Fruit fly (Drosophila melanogaster) whole organism, embryonic: Measurements from ENCODE around the gene Cont.

ENCODE experiments used
- Abd-B ChIP-seq: fragments of 200-800 bp; sonication (Bioruptor generic); optimal IDR thresholded peaks from 2 replicates; lab custom pipeline; 2018; ENCODE audit warnings: missing biosample characterization, mild to moderate bottlenecking, missing genetic modification characterization, moderate library complexity
- CG10543 ChIP-seq: fragments of 200-800 bp; sonication (Bioruptor generic); optimal IDR thresholded peaks from 3 replicates; lab custom pipeline; 2017; ENCODE audit warnings: missing biosample characterization, mild to moderate bottlenecking, missing genetic modification characterization, moderate library complexity
- CG10565 ChIP-seq: fragments of 200-800 bp; sonication (Bioruptor generic); optimal IDR thresholded peaks from 3 replicates; lab custom pipeline; 2016; ENCODE audit warnings: missing biosample characterization, mild to moderate bottlenecking, missing genetic modification characterization
- CG11398 ChIP-seq: fragments of 200-800 bp; sonication (Bioruptor generic); optimal IDR thresholded peaks from 2 replicates; lab custom pipeline; 2016; ENCODE audit warnings: missing biosample characterization, missing genetic modification characterization
- CG11504 ChIP-seq: fragments of 200-800 bp; sonication (Bioruptor generic); optimal IDR thresholded peaks from 3 replicates; lab custom pipeline; 2019; ENCODE audit warnings: missing biosample characterization, mild to moderate bottlenecking, missing genetic modification characterization, moderate library complexity
- CG12769 ChIP-seq: fragments of 200-800 bp; sonication (Bioruptor generic); optimal IDR thresholded peaks from 2 replicates; lab custom pipeline; 2019; ENCODE audit warnings: missing biosample characterization, mild to moderate bottlenecking, missing genetic modification characterization, moderate library complexity
- CG14441 ChIP-seq: fragments of 200-800 bp; sonication (Bioruptor generic); IDR thresholded peaks from 2 replicates; pipeline ENCODE4 v1.3.6; 2022; ENCODE audit warnings: missing biosample characterization, missing genetic modification characterization
- CG2120 ChIP-seq: fragments of 200-800 bp; sonication (Bioruptor generic); optimal IDR thresholded peaks from 3 replicates; lab custom pipeline; 2016; ENCODE audit warnings: missing biosample characterization, missing genetic modification characterization
- CG2129 ChIP-seq: fragments of 200-800 bp; sonication (Bioruptor generic); IDR thresholded peaks from 2 replicates; pipeline ENCODE4 v1.3.6; 2022; ENCODE audit warnings: missing biosample characterization, missing genetic modification characterization; ENCODE audit not compliant: partially characterized antibody
- CG30403 ChIP-seq: fragments of 200-800 bp; sonication (Bioruptor generic); optimal IDR thresholded peaks from 3 replicates; lab custom pipeline; 2016; ENCODE audit warnings: missing biosample characterization, missing genetic modification characterization
- CG30431 ChIP-seq: fragments of 200-800 bp; sonication (Bioruptor generic); optimal IDR thresholded peaks from 2 replicates; lab custom pipeline; 2017; ENCODE audit warnings: missing biosample characterization, missing genetic modification characterization
- CG31224 ChIP-seq: fragments of 200-800 bp; sonication (Bioruptor generic); IDR thresholded peaks from 2 replicates; pipeline ENCODE4 v1.3.6; 2022; ENCODE audit warnings: missing biosample characterization, missing genetic modification characterization
- CG3838 ChIP-seq: fragments of 200-800 bp; sonication (Bioruptor generic); optimal IDR thresholded peaks from 3 replicates; lab custom pipeline; 2016; ENCODE audit warnings: missing biosample characterization, missing genetic modification characterization
- CG42726 ChIP-seq: fragments of 200-800 bp; sonication (Bioruptor generic); IDR thresholded peaks from 2 replicates; pipeline ENCODE4 v1.3.6; 2022; ENCODE audit warnings: missing biosample characterization, missing genetic modification characterization; ENCODE audit not compliant: partially characterized antibody
- CG4360 ChIP-seq: fragments of 200-800 bp; sonication (Bioruptor generic); IDR thresholded peaks from 2 replicates; pipeline ENCODE4 v1.3.6; 2022; ENCODE audit warnings: missing biosample characterization, missing genetic modification characterization
- CG43689 ChIP-seq: fragments of 200-800 bp; sonication (Bioruptor generic); IDR thresholded peaks from 2 replicates; pipeline ENCODE4 v1.3.6; 2022; ENCODE audit warnings: missing biosample characterization, missing genetic modification characterization
- CG4424 ChIP-seq: fragments of 200-800 bp; sonication (Bioruptor generic); optimal IDR thresholded peaks from 3 replicates; lab custom pipeline; 2016; ENCODE audit warnings: missing biosample characterization, missing genetic modification characterization
- CG4730 ChIP-seq: fragments of 200-800 bp; sonication (Bioruptor generic); IDR thresholded peaks from 2 replicates; pipeline ENCODE4 v1.3.6; 2022; ENCODE audit warnings: missing biosample characterization, missing genetic modification characterization
- CG5245 ChIP-seq: fragments of 200-800 bp; sonication (Bioruptor generic); optimal IDR thresholded peaks from 3 replicates; lab custom pipeline; 2016; ENCODE audit warnings: missing biosample characterization, missing genetic modification characterization
- CG6272 ChIP-seq: fragments of 200-800 bp; sonication (Bioruptor generic); IDR thresholded peaks from 2 replicates; pipeline ENCODE4 v1.3.6; 2022; ENCODE audit warnings: missing biosample characterization, missing genetic modification characterization
- CG6689 ChIP-seq: fragments of 200-800 bp; sonication (Bioruptor generic); IDR thresholded peaks from 2 replicates; pipeline ENCODE4 v1.3.6; 2022; ENCODE audit warnings: missing biosample characterization, missing genetic modification characterization
- CG7963 ChIP-seq: fragments of 200-800 bp; sonication (Bioruptor generic); IDR thresholded peaks from 3 replicates; pipeline ENCODE4 v1.3.6; 2022; ENCODE audit warnings: missing biosample characterization, missing genetic modification characterization; ENCODE audit not compliant: partially characterized antibody
- CG8290 ChIP-seq, 3 experiments: fragments of 200-800 bp; sonication (Bioruptor generic); optimal IDR thresholded peaks; 2 replicates each; lab custom pipeline; 2016 to 2019; ENCODE audit warnings: missing biosample characterization in 3 of 3, missing genetic modification characterization in 3 of 3, mild to moderate bottlenecking in 2 of 3, moderate library complexity in 1 of 3
- CG9817 ChIP-seq: fragments of 200-800 bp; sonication (Bioruptor generic); optimal IDR thresholded peaks from 2 replicates; lab custom pipeline; 2018; ENCODE audit warnings: missing biosample characterization, mild to moderate bottlenecking, missing genetic modification characterization, moderate library complexity
- CoRest ChIP-seq: fragments of 200-800 bp; sonication (Bioruptor generic); optimal IDR thresholded peaks from 3 replicates; lab custom pipeline; 2018; ENCODE audit warnings: missing biosample characterization, mild to moderate bottlenecking, missing genetic modification characterization, moderate library complexity
- Dfd ChIP-seq, 2 experiments: fragments of >200 bp; optimal IDR thresholded peaks; 2 replicates each; lab custom pipeline; 2017; ENCODE audit warnings: missing biosample characterization in 2 of 2, missing genetic modification characterization in 2 of 2
- Dp ChIP-seq: fragments of 200-800 bp; sonication (Bioruptor generic); optimal IDR thresholded peaks from 2 replicates; lab custom pipeline; 2018; ENCODE audit warnings: missing biosample characterization, mild to moderate bottlenecking, missing genetic modification characterization, moderate library complexity
- Gsc ChIP-seq: fragments of 200-800 bp; sonication (Bioruptor generic); IDR thresholded peaks from 2 replicates; pipeline ENCODE4 v1.3.6; 2022; ENCODE audit warnings: missing biosample characterization, missing genetic modification characterization
- NFAT ChIP-seq: fragments of 200-800 bp; sonication (Bioruptor generic); IDR thresholded peaks from 2 replicates; pipeline ENCODE4 v1.3.6; 2022; ENCODE audit warnings: missing biosample characterization, missing genetic modification characterization
- Pdp1 ChIP-seq, 2 experiments: fragments of 200-800 bp; sonication (Bioruptor generic); optimal IDR thresholded peaks; 3 replicates each; lab custom pipeline; 2016; ENCODE audit warnings: missing biosample characterization in 2 of 2, missing genetic modification characterization in 2 of 2, mild to moderate bottlenecking in 1 of 2, moderate library complexity in 1 of 2
- ap ChIP-seq: fragments of 200-800 bp; sonication (Bioruptor generic); IDR thresholded peaks from 2 replicates; pipeline ENCODE4 v1.3.6; 2022; ENCODE audit warnings: missing biosample characterization, missing genetic modification characterization
- ara ChIP-seq: fragments of 200-800 bp; sonication (Bioruptor generic); IDR thresholded peaks from 2 replicates; pipeline ENCODE4 v1.3.6; 2022; ENCODE audit warnings: missing biosample characterization, missing genetic modification characterization
- bsh ChIP-seq, 2 experiments: fragments of 200-800 bp; sonication (Bioruptor generic); optimal IDR thresholded peaks; 2 replicates each; lab custom pipeline; 2017 to 2018; ENCODE audit warnings: mild to moderate bottlenecking in 2 of 2, missing biosample characterization in 2 of 2, missing genetic modification characterization in 2 of 2, moderate library complexity in 1 of 2
- crp ChIP-seq, 2 experiments: fragments of 200-800 bp; sonication (Bioruptor generic); optimal IDR thresholded peaks; 2 replicates in 1 of 2; 3 replicates in 1 of 2; lab custom pipeline; 2017; ENCODE audit warnings: missing biosample characterization in 2 of 2, missing genetic modification characterization in 2 of 2, mild to moderate bottlenecking in 1 of 2, moderate library complexity in 1 of 2
- dan ChIP-seq: fragments of 200-800 bp; sonication (Bioruptor generic); IDR thresholded peaks from 2 replicates; pipeline ENCODE4 v1.3.6; 2022; ENCODE audit warnings: missing biosample characterization, missing genetic modification characterization
- en ChIP-seq: fragments of 200-800 bp; sonication (Bioruptor generic); optimal IDR thresholded peaks from 2 replicates; lab custom pipeline; 2016; ENCODE audit warnings: missing biosample characterization, missing genetic modification characterization
- grau ChIP-seq: fragments of 200-800 bp; optimal IDR thresholded peaks from 3 replicates; lab custom pipeline; 2019; ENCODE audit warnings: missing biosample characterization, mild to moderate bottlenecking, missing genetic modification characterization, moderate library complexity
- gsb-n ChIP-seq: fragments of 200-800 bp; sonication (Bioruptor generic); optimal IDR thresholded peaks from 3 replicates; lab custom pipeline; 2018; ENCODE audit warnings: missing biosample characterization, mild to moderate bottlenecking, missing genetic modification characterization
- hth ChIP-seq: fragments of >200 bp; optimal IDR thresholded peaks from 2 replicates; lab custom pipeline; 2017; ENCODE audit warnings: inconsistent platforms
- nmo ChIP-seq: fragments of 200-800 bp; sonication (Bioruptor generic); optimal IDR thresholded peaks from 2 replicates; lab custom pipeline; 2018; ENCODE audit warnings: missing biosample characterization, mild to moderate bottlenecking, missing genetic modification characterization, moderate library complexity
- onecut ChIP-seq: fragments of 200-800 bp; sonication (Bioruptor generic); IDR thresholded peaks from 2 replicates; pipeline ENCODE4 v1.3.6; 2022; ENCODE audit warnings: missing biosample characterization, missing genetic modification characterization
- psq ChIP-seq: fragments of 200-800 bp; sonication (Bioruptor generic); optimal IDR thresholded peaks from 2 replicates; lab custom pipeline; 2017; ENCODE audit warnings: missing biosample characterization, missing genetic modification characterization
- sd ChIP-seq: fragments of 200-800 bp; sonication (Bioruptor generic); optimal IDR thresholded peaks from 3 replicates; lab custom pipeline; 2018; ENCODE audit warnings: missing biosample characterization, mild to moderate bottlenecking, missing genetic modification characterization, moderate library complexity
- stwl ChIP-seq: fragments of 200-800 bp; sonication (Bioruptor generic); optimal IDR thresholded peaks from 3 replicates; lab custom pipeline; 2018; ENCODE audit warnings: missing biosample characterization, mild to moderate bottlenecking, missing genetic modification characterization, moderate library complexity
- sug ChIP-seq: fragments of 200-800 bp; optimal IDR thresholded peaks from 2 replicates; lab custom pipeline; 2019; ENCODE audit warnings: missing biosample characterization, mild to moderate bottlenecking, missing genetic modification characterization, moderate library complexity
- tgo ChIP-seq: fragments of 200-800 bp; sonication (Bioruptor generic); IDR thresholded peaks from 3 replicates; pipeline ENCODE4 v1.3.6; 2022; ENCODE audit warnings: missing biosample characterization, missing genetic modification characterization
- trem ChIP-seq: fragments of 200-800 bp; optimal IDR thresholded peaks from 3 replicates; lab custom pipeline; 2019; ENCODE audit warnings: missing biosample characterization, mild to moderate bottlenecking, missing genetic modification characterization, moderate library complexity
- trh ChIP-seq: fragments of 200-800 bp; sonication (Bioruptor generic); optimal IDR thresholded peaks from 2 replicates; lab custom pipeline; 2016; ENCODE audit warnings: missing biosample characterization, missing genetic modification characterization
- ttk ChIP-seq: fragments of 200-800 bp; sonication (Bioruptor generic); IDR thresholded peaks from 2 replicates; pipeline ENCODE4 v2.1.2; 2022; ENCODE audit warnings: missing biosample characterization, missing genetic modification characterization

The Cont gene

dm6 chr3R:4433441-4434077 lies 52.5 kb downstream of the Cont start, which contains the start of the genes eIF3a and CG1074 (continued):
- TF ChIP-seq CG2129 (GFP tag; lab: Robert Waterston, UW) = peak; percentile 83
- peak; percentile 63 to 72 for TF ChIP-seq Pdp1 (GFP tag; optimal IDR thresholded peaks at IDR 0.05; lab: Kevin White, UChicago)
- peak; percentile 52 for TF ChIP-seq CG30403 (GFP tag; lab: Kevin White, UChicago)
- peak; percentile 25 for TF ChIP-seq trh
- peak; percentile 94 for TF ChIP-seq NFAT (GFP tag; lab: Robert Waterston, UW)
- TF ChIP-seq CG3838 (GFP tag; lab: Kevin White, UChicago) = no peak
- TF ChIP-seq sd (tag; lab: Kevin White, UChicago) = no peak
- TF ChIP-seq CG6689 (GFP tag; lab: Robert Waterston, UW) = 0 out of 2 replicates have a peak, but pooled peaks have one; percentile 13
- TF ChIP-seq Gsc = no peak
- TF ChIP-seq CG6272 (GFP tag; lab: Robert Waterston, UW) = peak; percentile 54
- peak; percentile 77 for TF ChIP-seq nmo (GFP tag; lab: Kevin White, UChicago)
- no peak for TF ChIP-seq ap (GFP tag; lab: Robert Waterston, UW)
- no peak for TF ChIP-seq CG43689 (GFP tag; lab: Robert Waterston, UW)
- TF ChIP-seq Dp = peak; percentile 51
- no peak for TF ChIP-seq CG30431 (GFP tag; lab: Kevin White, UChicago)
- TF ChIP-seq CG11398 (GFP tag; lab: Kevin White, UChicago) = peak; percentile 55
- peak; percentile 73 for TF ChIP-seq CG2120 (GFP tag; lab: Kevin White, UChicago)
- peak in 1 of 2 experiments; percentile 59 for TF ChIP-seq crp (GFP tag; optimal IDR thresholded peaks at IDR 0.05; lab: Kevin White, UChicago)
- TF ChIP-seq tgo (GFP tag; lab: Robert Waterston, UW) = no peak; the same call in 2 of the 3 replicates
- TF ChIP-seq gsb-n (tag; lab: Kevin White, UChicago) = no peak
- TF ChIP-seq sug (tag; lab: Kevin White, UChicago) = peak; percentile 77
- peak; percentile 13 for TF ChIP-seq psq
- TF ChIP-seq Abd-B = no peak
- peak; percentile 48 for TF ChIP-seq CG4424
- peak; percentile 78 for TF ChIP-seq CG10543 (GFP tag; lab: Kevin White, UChicago)
- TF ChIP-seq CG11504 (tag; lab: Kevin White, UChicago) = no peak
- TF ChIP-seq onecut (GFP tag; lab: Robert Waterston, UW) = peak; percentile 65
- peak; percentile 6 for TF ChIP-seq CG8290 (GFP tag; optimal IDR thresholded peaks at IDR 0.05; lab: Kevin White, UChicago)
- TF ChIP-seq CG8290 (tag; optimal IDR thresholded peaks at IDR 0.05; lab: Kevin White, UChicago) = peak; percentile 69 to 89
- TF ChIP-seq CG42726 (GFP tag; lab: Robert Waterston, UW) = peak; percentile 98
- TF ChIP-seq en (GFP tag; lab: Kevin White, UChicago) = no peak
- no peak for TF ChIP-seq CG4360 (GFP tag; lab: Robert Waterston, UW)
- peak; percentile 87 for TF ChIP-seq stwl (tag; lab: Kevin White, UChicago)
- TF ChIP-seq CG5245 (GFP tag; lab: Kevin White, UChicago) = peak; percentile 35
- TF ChIP-seq hth = no peak
- no peak for TF ChIP-seq Dfd (GFP tag; optimal IDR thresholded peaks at IDR 0.05; lab: Kevin White, UChicago)
- peak; percentile 83 for TF ChIP-seq trem (tag; lab: Kevin White, UChicago)
- TF ChIP-seq grau = peak; percentile 64
- peak; percentile 51 for TF ChIP-seq CG9817
- TF ChIP-seq dan (GFP tag; lab: Robert Waterston, UW) = no peak
- TF ChIP-seq CG12769 (tag; lab: Kevin White, UChicago) = no peak
- TF ChIP-seq ttk (GFP tag; lab: Robert Waterston, UW) = no peak
- TF ChIP-seq CG7963 (GFP tag; lab: Robert Waterston, UW) = peak; percentile 98
- peak; percentile 51 for TF ChIP-seq CoRest (tag; lab: Kevin White, UChicago)
- TF ChIP-seq CG4730 (GFP tag; lab: Robert Waterston, UW) = peak; percentile 38; the same call in 1 of the 2 replicates
- TF ChIP-seq ara = peak; percentile 47; the same call in 1 of the 2 replicates
- no peak for TF ChIP-seq CG31224 (GFP tag; lab: Robert Waterston, UW)
- TF ChIP-seq CG14441 (GFP tag; lab: Robert Waterston, UW) = peak; percentile 55; the same call in 1 of the 2 replicates
- TF ChIP-seq bsh (GFP tag; optimal IDR thresholded peaks at IDR 0.05; lab: Kevin White, UChicago) = peak; percentile 11 to 42
- TF ChIP-seq CG10565 (GFP tag; lab: Kevin White, UChicago) = no peak
